Fruit fly (Drosophila melanogaster) whole organism, prepupa: ENCODE data around the gene sphe.

ENCODE experiments used
- CG32006 ChIP-seq: fragments of 200-800 bp; sonication (Bioruptor generic); optimal IDR thresholded peaks from 3 replicates; lab custom pipeline; 2017; ENCODE audit warnings: missing biosample characterization, mild to moderate bottlenecking, missing genetic modification characterization
- CG6792 ChIP-seq: fragments of 200-800 bp; sonication (Bioruptor generic); optimal IDR thresholded peaks from 3 replicates; lab custom pipeline; 2016; ENCODE audit warnings: missing biosample characterization, missing genetic modification characterization
- CG8632 ChIP-seq: fragments of 200-800 bp; sonication (Bioruptor generic); optimal IDR thresholded peaks from 3 replicates; lab custom pipeline; 2016; ENCODE audit warnings: missing biosample characterization, missing genetic modification characterization
- Gug ChIP-seq: fragments of 200-800 bp; sonication (Bioruptor generic); IDR thresholded peaks from 2 replicates; pipeline ENCODE4 v1.3.6; 2022; ENCODE audit warnings: missing biosample characterization, missing genetic modification characterization

DNA sequence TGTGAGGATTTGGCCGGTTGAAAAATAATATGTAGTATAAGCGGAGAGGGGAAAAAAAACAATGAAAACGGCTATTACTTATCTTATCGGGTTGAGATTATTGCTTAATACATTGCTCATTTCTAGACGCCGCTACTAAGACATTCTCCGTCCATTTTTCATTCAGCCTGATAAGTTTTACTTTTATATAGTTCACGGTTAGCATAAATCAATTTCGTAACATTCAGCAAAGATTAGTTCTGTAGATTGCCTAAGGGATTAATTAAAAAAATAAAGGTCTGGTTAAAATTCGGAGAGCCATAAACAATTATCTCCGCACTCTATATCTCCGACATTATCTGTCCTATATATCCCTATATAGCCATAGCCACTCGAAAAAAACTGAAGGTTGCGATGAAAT, 45.7 kb upstream of the sphe start:
- TF ChIP-seq Gug (no peak), CG32006 (GFP tag; lab: Kevin White, UChicago) (no peak), CG6792 (GFP tag; lab: Kevin White, UChicago) (no peak), CG8632 (GFP tag; lab: Kevin White, UChicago) (no peak)
